Worm (Caenorhabditis elegans): ENCODE results near the gene srz-63.
A peak's percentile ranks its signal among the peaks of the same experiment; 100 is the strongest.

Gene srz-63

ce11 chrII:1236479-1236878 lies 42.0 kb upstream of the srz-63 start:
- TF ChIP-seq F52B5.7 (tag; optimal IDR thresholded peaks at IDR 0.05) = no peak
- peak; percentile 82; the same call in 1 of the 2 replicates for TF ChIP-seq hmg-1.2 (GFP tag; IDR thresholded peaks at IDR 0.05)
- TF ChIP-seq K12H6.12 (tag; optimal IDR thresholded peaks at IDR 0.05) = no peak

- no peak for TF ChIP-seq B0019.2 (GFP tag; conservative IDR thresholded peaks at IDR 0.05)
- no peak for TF ChIP-seq madf-6 (GFP tag; IDR thresholded peaks at IDR 0.05)
- TF ChIP-seq egl-18 (GFP tag; IDR thresholded peaks at IDR 0.05) = no peak
- no peak for TF ChIP-seq bed-1 (GFP tag; IDR thresholded peaks at IDR 0.05)
- TF ChIP-seq let-526 (GFP tag; IDR thresholded peaks at IDR 0.05) = no peak
- TF ChIP-seq ceh-40 (GFP tag; IDR thresholded peaks at IDR 0.05) = no peak
- 0 out of 2 replicates have a peak, but pooled peaks have one; percentile 41 for TF ChIP-seq K11D2.4 (GFP tag; IDR thresholded peaks at IDR 0.05)
- TF ChIP-seq lin-35 (GFP tag; optimal IDR thresholded peaks at IDR 0.05) = no peak
- TF ChIP-seq ceh-27 (GFP tag; optimal IDR thresholded peaks at IDR 0.05) = peak; percentile 10
- no peak for TF ChIP-seq T07F8.4 (tag; optimal IDR thresholded peaks at IDR 0.05)
- TF ChIP-seq egl-44 (GFP tag; IDR thresholded peaks at IDR 0.05) = peak; percentile 51; the same call in 1 of the 2 replicates
- TF ChIP-seq ztf-18 (tag; optimal IDR thresholded peaks at IDR 0.05) = peak; percentile 3
- no peak for TF ChIP-seq mel-28 (tag; optimal IDR thresholded peaks at IDR 0.05; ENCODE audit: borderline replicate concordance)
- TF ChIP-seq chd-7 (tag; optimal IDR thresholded peaks at IDR 0.05) = peak; percentile 39
- TF ChIP-seq ceh-58 (GFP tag; IDR thresholded peaks at IDR 0.05) = no peak
- TF ChIP-seq him-1 (tag; optimal IDR thresholded peaks at IDR 0.05) = no peak
- no peak for TF ChIP-seq attf-3 (GFP tag; conservative IDR thresholded peaks at IDR 0.05)
- TF ChIP-seq hlh-26 (GFP tag; conservative IDR thresholded peaks at IDR 0.05) = no peak
- no peak for TF ChIP-seq K12H6.12 (tag; optimal IDR thresholded peaks at IDR 0.05)
- TF ChIP-seq ceh-79 (tag; optimal IDR thresholded peaks at IDR 0.05) = no peak
- peak; percentile 99 for TF ChIP-seq egrh-3 (GFP tag; IDR thresholded peaks at IDR 0.05)
- TF ChIP-seq rpc-1 (optimal IDR thresholded peaks at IDR 0.05) = no peak
- no peak for TF ChIP-seq rpc-1 (tag; optimal IDR thresholded peaks at IDR 0.05)
- no peak for TF ChIP-seq bed-2 (GFP tag; IDR thresholded peaks at IDR 0.05)
- TF ChIP-seq ama-1 (optimal IDR thresholded peaks at IDR 0.05) = no peak
- no peak for TF ChIP-seq ama-1 (GFP tag; optimal IDR thresholded peaks at IDR 0.05)
- no peak for TF ChIP-seq athp-1 (tag; optimal IDR thresholded peaks at IDR 0.05)
- TF ChIP-seq dpff-1 (tag; optimal IDR thresholded peaks at IDR 0.05) = no peak
- TF ChIP-seq F52B5.7 (tag; optimal IDR thresholded peaks at IDR 0.05) = peak; percentile 54
- TF ChIP-seq sea-2 (GFP tag; IDR thresholded peaks at IDR 0.05) = 0 out of 2 replicates have a peak, but pooled peaks have one; percentile 73
- TF ChIP-seq C17E4.6 (GFP tag; IDR thresholded peaks at IDR 0.05) = no peak
- TF ChIP-seq ceh-100 (GFP tag; IDR thresholded peaks at IDR 0.05) = no peak
- no peak for TF ChIP-seq Y53G8AR.9 (GFP tag; conservative IDR thresholded peaks at IDR 0.05)
- no peak for TF ChIP-seq B0035.1 (tag; optimal IDR thresholded peaks at IDR 0.05)
- TF ChIP-seq zfh-2 (GFP tag; conservative IDR thresholded peaks at IDR 0.05) = peak; percentile 99
- TF ChIP-seq sptf-2 (GFP tag; optimal IDR thresholded peaks at IDR 0.05) = no peak
- TF ChIP-seq Y53F4B.3 (GFP tag; IDR thresholded peaks at IDR 0.05) = no peak
- no peak for TF ChIP-seq madf-8 (GFP tag; conservative IDR thresholded peaks at IDR 0.05)
- no peak for TF ChIP-seq tbx-9 (tag; optimal IDR thresholded peaks at IDR 0.05; ENCODE audit: borderline replicate concordance)
- no peak for TF ChIP-seq hmg-20 (GFP tag; IDR thresholded peaks at IDR 0.05)
- no peak for TF ChIP-seq F57A8.1 (GFP tag; optimal IDR thresholded peaks at IDR 0.05)
- peak; percentile 22 for TF ChIP-seq gei-17 (GFP tag; optimal IDR thresholded peaks at IDR 0.05)
- TF ChIP-seq cebp-1 (GFP tag; IDR thresholded peaks at IDR 0.05) = no peak
- TF ChIP-seq cebp-1 (tag; optimal IDR thresholded peaks at IDR 0.05) = peak; percentile 45
- no peak for TF ChIP-seq D2030.7 (GFP tag; IDR thresholded peaks at IDR 0.05)
- no peak for TF ChIP-seq ccch-3 (GFP tag; optimal IDR thresholded peaks at IDR 0.05)
- 0 out of 2 replicates have a peak, but pooled peaks have one; percentile 83 for TF ChIP-seq F37B4.10 (GFP tag; IDR thresholded peaks at IDR 0.05)
- no peak for TF ChIP-seq aptf-2 (GFP tag; conservative IDR thresholded peaks at IDR 0.05)
Observed at ce11 chrII:1237845-1238244, 40.6 kb upstream of the srz-63 start.
